Worm (Caenorhabditis elegans) whole organism, L3 larva: Measurements from ENCODE around the gene W06G6.20.

ENCODE experiments used
- R02D3.7 ChIP-seq: fragments of 150-350 bp; optimal IDR thresholded peaks from 2 replicates; lab custom pipeline; 2014; ENCODE audit warnings: missing biosample characterization, missing genetic modification characterization
- ZK546.5 ChIP-seq: sonication (generic microtip); optimal IDR thresholded peaks from 2 replicates; lab custom pipeline; 2017; ENCODE audit warnings: missing biosample characterization, missing genetic modification characterization
- ama-1 ChIP-seq: fragments of 150-350 bp; optimal IDR thresholded peaks from 2 replicates; lab custom pipeline; 2018
- ceh-16 ChIP-seq: sonication (generic microtip); optimal IDR thresholded peaks from 2 replicates; lab custom pipeline; 2017; ENCODE audit warnings: missing biosample characterization, missing genetic modification characterization
- ceh-28 ChIP-seq: fragments of 150-350 bp; optimal IDR thresholded peaks from 2 replicates; lab custom pipeline; 2014; ENCODE audit warnings: missing biosample characterization, missing genetic modification reagents, missing genetic modification characterization
- ceh-82 ChIP-seq: fragments of 150-350 bp; optimal IDR thresholded peaks from 2 replicates; lab custom pipeline; 2014; ENCODE audit warnings: missing biosample characterization, missing genetic modification characterization
- ceh-9 ChIP-seq: sonication (generic microtip); optimal IDR thresholded peaks from 2 replicates; lab custom pipeline; 2018; ENCODE audit warnings: missing biosample characterization, missing genetic modification characterization
- daf-12 ChIP-seq: fragments of 150-350 bp; optimal IDR thresholded peaks from 2 replicates; lab custom pipeline; 2014; ENCODE audit warnings: missing biosample characterization, missing genetic modification reagents, missing genetic modification characterization
- egl-27 ChIP-seq: sonication (generic microtip); optimal IDR thresholded peaks from 4 replicates; lab custom pipeline; 2017; ENCODE audit warnings: missing biosample characterization, missing genetic modification reagents, missing genetic modification characterization
- elt-1 ChIP-seq: fragments of 150-350 bp; optimal IDR thresholded peaks from 2 replicates; lab custom pipeline; 2014; ENCODE audit warnings: missing biosample characterization, missing genetic modification characterization
- elt-3 ChIP-seq, 3 experiments: fragments of 150-350 bp in 1 of 3; sonication (generic microtip) in 2 of 3; optimal IDR thresholded peaks; 2 replicates in 2 of 3; 4 replicates in 1 of 3; lab custom pipeline; 2014 to 2017; ENCODE audit warnings: missing biosample characterization in 3 of 3, missing genetic modification characterization in 3 of 3
- eor-1 ChIP-seq, 2 experiments: fragments of 150-350 bp; optimal IDR thresholded peaks; 2 replicates each; lab custom pipeline; 2014 to 2018; ENCODE audit warnings: missing biosample characterization in 2 of 2, missing genetic modification characterization in 2 of 2
- fkh-2 ChIP-seq: fragments of 150-350 bp; optimal IDR thresholded peaks from 2 replicates; lab custom pipeline; 2014; ENCODE audit warnings: missing biosample characterization, missing genetic modification reagents, missing genetic modification characterization
- fos-1 ChIP-seq: fragments of 150-350 bp; optimal IDR thresholded peaks from 2 replicates; lab custom pipeline; 2014; ENCODE audit warnings: missing biosample characterization, missing genetic modification characterization
- hmg-11 ChIP-seq: sonication (generic microtip); optimal IDR thresholded peaks from 2 replicates; lab custom pipeline; 2016; ENCODE audit warnings: missing genetic modification characterization, missing compliant biosample characterization
- jun-1 ChIP-seq: fragments of 150-350 bp; optimal IDR thresholded peaks from 2 replicates; lab custom pipeline; 2014; ENCODE audit warnings: missing biosample characterization, missing genetic modification reagents, missing genetic modification characterization
- lin-15B ChIP-seq: fragments of 150-350 bp; optimal IDR thresholded peaks from 2 replicates; lab custom pipeline; 2014; ENCODE audit warnings: missing biosample characterization, missing genetic modification characterization
- lin-39 ChIP-seq: fragments of 150-350 bp; optimal IDR thresholded peaks from 2 replicates; lab custom pipeline; 2018; ENCODE audit warnings: missing biosample characterization, missing genetic modification reagents, missing genetic modification characterization
- mml-1 ChIP-seq: fragments of 150-350 bp; sonication (generic microtip); optimal IDR thresholded peaks from 3 replicates; lab custom pipeline; 2014; ENCODE audit warnings: missing biosample characterization, missing genetic modification characterization
- nfya-1 ChIP-seq: sonication (generic microtip); optimal IDR thresholded peaks from 2 replicates; lab custom pipeline; 2017; ENCODE audit warnings: missing genetic modification characterization, mild to moderate bottlenecking, missing compliant biosample characterization, antibody characterized with exemption, moderate library complexity; ENCODE audit not compliant: insufficient read depth
- nhr-11 ChIP-seq: fragments of 150-350 bp; optimal IDR thresholded peaks from 2 replicates; lab custom pipeline; 2014; ENCODE audit warnings: missing biosample characterization, missing genetic modification characterization
- nhr-12 ChIP-seq: fragments of 150-350 bp; optimal IDR thresholded peaks from 2 replicates; lab custom pipeline; 2014; ENCODE audit warnings: missing biosample characterization, missing genetic modification characterization
- nhr-23 ChIP-seq: fragments of 150-350 bp; optimal IDR thresholded peaks from 2 replicates; lab custom pipeline; 2014; ENCODE audit warnings: missing biosample characterization, missing genetic modification reagents, missing genetic modification characterization
- nhr-25 ChIP-seq: sonication (generic microtip); optimal IDR thresholded peaks from 2 replicates; lab custom pipeline; 2017; ENCODE audit warnings: missing biosample characterization, missing genetic modification characterization
- nhr-28 ChIP-seq: fragments of 150-350 bp; optimal IDR thresholded peaks from 2 replicates; lab custom pipeline; 2014; ENCODE audit warnings: missing biosample characterization, missing genetic modification characterization
- nhr-67 ChIP-seq: fragments of 150-350 bp; optimal IDR thresholded peaks from 2 replicates; lab custom pipeline; 2014; ENCODE audit warnings: missing biosample characterization, missing genetic modification characterization
- nhr-76 ChIP-seq: fragments of 150-350 bp; sonication (generic microtip); optimal IDR thresholded peaks from 5 replicates; lab custom pipeline; 2014; ENCODE audit warnings: missing biosample characterization, missing genetic modification characterization
- nhr-77 ChIP-seq: fragments of 150-350 bp; optimal IDR thresholded peaks from 2 replicates; lab custom pipeline; 2014; ENCODE audit warnings: missing biosample characterization, missing genetic modification characterization
- pha-4 ChIP-seq: fragments of 150-350 bp; optimal IDR thresholded peaks from 2 replicates; lab custom pipeline; 2014; ENCODE audit warnings: missing biosample characterization, missing genetic modification reagents, missing genetic modification characterization
- pqm-1 ChIP-seq: fragments of 150-350 bp; optimal IDR thresholded peaks from 2 replicates; lab custom pipeline; 2017; ENCODE audit warnings: missing biosample characterization, missing genetic modification characterization, inconsistent platforms
- sea-2 ChIP-seq: fragments of 150-350 bp; sonication (generic microtip); optimal IDR thresholded peaks from 4 replicates; lab custom pipeline; 2014; ENCODE audit warnings: missing biosample characterization, missing genetic modification reagents, missing genetic modification characterization
- tbx-2 ChIP-seq: sonication (generic microtip); optimal IDR thresholded peaks from 2 replicates; lab custom pipeline; 2016; ENCODE audit warnings: mild to moderate bottlenecking, missing genetic modification characterization, missing compliant biosample characterization
- unc-39 ChIP-seq: sonication (generic microtip); optimal IDR thresholded peaks from 4 replicates; lab custom pipeline; 2017; ENCODE audit warnings: missing biosample characterization, missing genetic modification characterization
- unc-62 ChIP-seq: fragments of 150-350 bp; sonication (generic microtip); optimal IDR thresholded peaks from 4 replicates; lab custom pipeline; 2014; ENCODE audit warnings: missing biosample characterization, missing genetic modification reagents, missing genetic modification characterization
- zag-1 ChIP-seq: fragments of 150-350 bp; optimal IDR thresholded peaks from 2 replicates; lab custom pipeline; 2014; ENCODE audit warnings: missing biosample characterization, missing genetic modification characterization
- ztf-11 ChIP-seq: fragments of 150-350 bp; optimal IDR thresholded peaks from 2 replicates; lab custom pipeline; 2014; ENCODE audit warnings: missing biosample characterization, missing genetic modification characterization
- ztf-4 ChIP-seq: fragments of 150-350 bp; optimal IDR thresholded peaks from 2 replicates; lab custom pipeline; 2014; ENCODE audit warnings: missing biosample characterization, missing genetic modification characterization

W06G6.20 gene

ce11 chrV:16682886-16683285 lies 34.7 kb upstream of the W06G6.20 start, which contains the start of gene srw-36:
TSS of gene srw-36 (plus strand) at chrV:16683186.
- TF ChIP-seq ztf-4 (tag; lab: Kevin White, UChicago) (no peak), nhr-12 (no peak), elt-3 (tag; optimal IDR thresholded peaks at IDR 0.05; lab: Kevin White, UChicago) (no peak), ZK546.5 (no peak), R02D3.7 (no peak), pqm-1 (tag; lab: Kevin White, UChicago) (no peak), pha-4 (tag; lab: Kevin White, UChicago) (no peak), unc-39 (tag; lab: Kevin White, UChicago) (no peak), ceh-9 (no peak), nfya-1 (tag; lab: Kevin White, UChicago) (no peak), lin-15B (tag; lab: Kevin White, UChicago) (no peak), ceh-28 (tag; lab: Kevin White, UChicago) (no peak), jun-1 (tag; lab: Kevin White, UChicago) (no peak), ama-1 (lab: Kevin White, UChicago) (no peak), nhr-11 (no peak), zag-1 (tag; lab: Kevin White, UChicago) (no peak), daf-12 (tag; lab: Kevin White, UChicago) (no peak)

ce11 chrV:16679981-16680380 lies 31.8 kb upstream of the W06G6.20 start, which contains the start of gene srw-44:
TSS of gene srw-44 (plus strand) at chrV:16680281.
- TF ChIP-seq eor-1 (tag; optimal IDR thresholded peaks at IDR 0.05; lab: Kevin White, UChicago) (no peak), daf-12 (tag; lab: Kevin White, UChicago) (no peak), nhr-11 (no peak), pqm-1 (tag; lab: Kevin White, UChicago) (no peak), sea-2 (GFP tag; lab: Kevin White, UChicago) (no peak), ceh-82 (tag; lab: Kevin White, UChicago) (no peak), nhr-76 (tag; lab: Kevin White, UChicago) (no peak), fos-1 (no peak), ceh-16 (tag; lab: Kevin White, UChicago) (no peak), elt-3 (tag; optimal IDR thresholded peaks at IDR 0.05; lab: Kevin White, UChicago) (no peak), zag-1 (tag; lab: Kevin White, UChicago) (no peak), nfya-1 (tag; lab: Kevin White, UChicago) (no peak), ceh-28 (tag; lab: Kevin White, UChicago) (no peak), mml-1 (tag; lab: Kevin White, UChicago) (no peak), nhr-23 (tag; lab: Kevin White, UChicago) (no peak), pha-4 (tag; lab: Kevin White, UChicago) (no peak)

- TF ChIP-seq ceh-16 (tag; lab: Kevin White, UChicago): no peak
- no peak for TF ChIP-seq ztf-11 (tag; lab: Kevin White, UChicago)
- TF ChIP-seq nhr-77 (tag; lab: Kevin White, UChicago): no peak
- TF ChIP-seq fkh-2 (tag; lab: Kevin White, UChicago): no peak
- no peak for TF ChIP-seq nhr-67 (tag; lab: Kevin White, UChicago)
- no peak for TF ChIP-seq hmg-11 (tag; lab: Kevin White, UChicago)
- TF ChIP-seq tbx-2: no peak
- no peak for TF ChIP-seq ceh-28 (tag; lab: Kevin White, UChicago)
- no peak for TF ChIP-seq ama-1 (lab: Kevin White, UChicago)
- no peak for TF ChIP-seq unc-39 (tag; lab: Kevin White, UChicago)
- no peak for TF ChIP-seq ztf-4 (tag; lab: Kevin White, UChicago)
- TF ChIP-seq unc-62 (GFP tag; lab: Kevin White, UChicago): no peak
- TF ChIP-seq nhr-12: no peak
- TF ChIP-seq jun-1 (tag; lab: Kevin White, UChicago): no peak
- TF ChIP-seq daf-12 (tag; lab: Kevin White, UChicago): no peak
- no peak for TF ChIP-seq lin-39 (tag; lab: Kevin White, UChicago)
Observed at ce11 chrV:16679237-16679636, 31.1 kb upstream of the W06G6.20 start, which contains the start of gene srz-103. TSS of gene srz-103 (minus strand) at chrV:16679337.

ce11 chrV:16675553-16675952 lies 27.4 kb upstream of the W06G6.20 start, which contains the start of gene srz-1:
TSS of gene srz-1 (plus strand) at chrV:16675853.
- TF ChIP-seq pqm-1 (tag; lab: Kevin White, UChicago) (no peak), nhr-67 (tag; lab: Kevin White, UChicago) (no peak), unc-39 (tag; lab: Kevin White, UChicago) (no peak), egl-27 (tag; lab: Kevin White, UChicago) (no peak), nhr-25 (tag; lab: Kevin White, UChicago) (no peak), ceh-9 (no peak), nhr-28 (tag; lab: Kevin White, UChicago) (no peak), ceh-82 (tag; lab: Kevin White, UChicago) (no peak), fkh-2 (tag; lab: Kevin White, UChicago) (no peak), elt-1 (tag; lab: Kevin White, UChicago) (no peak)
